Worm (Caenorhabditis elegans) whole organism, late embryonic: ENCODE results near the gene srh-244.

Experiments
- C38D4.7 ChIP-seq: fragments of 200-800 bp; sonication (Bioruptor generic); optimal IDR thresholded peaks from 2 replicates; lab custom pipeline; 2018; ENCODE audit warnings: mild to moderate bottlenecking, missing genetic modification characterization, moderate library complexity, missing compliant biosample characterization
- che-1 ChIP-seq: sonication (generic microtip); optimal IDR thresholded peaks from 2 replicates; lab custom pipeline; 2016; ENCODE audit warnings: mild to moderate bottlenecking, missing genetic modification characterization, missing compliant biosample characterization
- nfya-1 ChIP-seq: sonication (generic microtip); optimal IDR thresholded peaks from 2 replicates; lab custom pipeline; 2017; ENCODE audit warnings: missing genetic modification characterization, mild to moderate bottlenecking, missing compliant biosample characterization, antibody characterized with exemption, moderate library complexity
- nhr-11 ChIP-seq: fragments of 150-350 bp; optimal IDR thresholded peaks from 2 replicates; lab custom pipeline; 2014; ENCODE audit warnings: missing biosample characterization, missing genetic modification characterization
- pag-3 ChIP-seq: sonication (generic microtip); optimal IDR thresholded peaks from 2 replicates; lab custom pipeline; 2016; ENCODE audit warnings: missing compliant biosample characterization, missing genetic modification characterization, borderline replicate concordance
- pha-4 ChIP-seq: fragments of 150-350 bp; optimal IDR thresholded peaks from 2 replicates; lab custom pipeline; 2018; ENCODE audit warnings: missing biosample characterization, missing genetic modification reagents, missing genetic modification characterization
- rnt-1 ChIP-seq: sonication (generic microtip); optimal IDR thresholded peaks from 2 replicates; lab custom pipeline; 2016; ENCODE audit warnings: missing genetic modification characterization, missing compliant biosample characterization
- sox-2 ChIP-seq: fragments of 200-800 bp; sonication (Bioruptor generic); IDR thresholded peaks from 2 replicates; pipeline ENCODE4 v1.3.6; 2022; ENCODE audit warnings: missing genetic modification reagents, missing genetic modification characterization, missing compliant biosample characterization
- tbx-7 ChIP-seq: sonication (generic microtip); optimal IDR thresholded peaks from 2 replicates; lab custom pipeline; 2016; ENCODE audit warnings: missing genotype, missing genetic modification characterization, missing compliant biosample characterization
- unc-42 ChIP-seq: sonication (generic microtip); optimal IDR thresholded peaks from 2 replicates; lab custom pipeline; 2016; ENCODE audit warnings: missing genotype, missing genetic modification characterization, missing compliant biosample characterization
- unc-55 ChIP-seq: sonication (generic microtip); optimal IDR thresholded peaks from 2 replicates; lab custom pipeline; 2017; ENCODE audit warnings: missing biosample characterization, missing genetic modification reagents, missing genetic modification characterization

- TF ChIP-seq che-1 (tag; lab: Kevin White, UChicago) = no peak
- no peak for TF ChIP-seq nfya-1 (tag; lab: Kevin White, UChicago)
- TF ChIP-seq unc-55 (GFP tag; lab: Kevin White, UChicago) = no peak
- TF ChIP-seq pha-4 = no peak
- no peak for TF ChIP-seq tbx-7 (tag; lab: Kevin White, UChicago)
- no peak for TF ChIP-seq unc-42 (tag; lab: Kevin White, UChicago)
- no peak for TF ChIP-seq nhr-11 (tag; lab: Kevin White, UChicago)
- no peak for TF ChIP-seq C38D4.7 (GFP tag; lab: Kevin White, UChicago)
- TF ChIP-seq sox-2 (GFP tag; lab: Robert Waterston, UW) = no peak
- TF ChIP-seq rnt-1 (tag; lab: Kevin White, UChicago) = no peak
- no peak for TF ChIP-seq pag-3 (tag; lab: Kevin White, UChicago)
Measured at ce11 chrV:7332253-7332652, 11.4 kb upstream of the srh-244 start, which contains the start of gene F10G2.1.
